Fruit fly (Drosophila melanogaster) whole organism, embryonic: ENCODE results near the gene CG42876.

Experiments used
- CG11247 ChIP-seq: fragments of 200-800 bp; sonication (Bioruptor generic); IDR thresholded peaks from 2 replicates; pipeline ENCODE4 v1.3.6; 2022; ENCODE audit warnings: missing biosample characterization, missing genetic modification characterization
- CG11560 ChIP-seq: fragments of 200-800 bp; sonication (Bioruptor generic); IDR thresholded peaks from 3 replicates; pipeline ENCODE4 v1.3.6; 2022; ENCODE audit warnings: missing biosample characterization, missing genetic modification characterization
- CkIIα-i1 ChIP-seq: fragments of 200-800 bp; sonication (Bioruptor generic); IDR thresholded peaks from 2 replicates; pipeline ENCODE4 v1.3.6; 2022; ENCODE audit warnings: missing biosample characterization, missing genetic modification characterization
- Dp ChIP-seq: fragments of 200-800 bp; sonication (Bioruptor generic); optimal IDR thresholded peaks from 2 replicates; lab custom pipeline; 2018; ENCODE audit warnings: missing biosample characterization, mild to moderate bottlenecking, missing genetic modification characterization, moderate library complexity
- Hr78 ChIP-seq, 2 experiments: fragments of 200-800 bp in 1 of 2; fragments of >200 bp in 1 of 2; sonication (Bioruptor generic) in 1 of 2; optimal IDR thresholded peaks; 2 replicates each; lab custom pipeline; 2017 to 2019; ENCODE audit warnings: missing biosample characterization in 2 of 2, missing genetic modification characterization in 2 of 2, mild to moderate bottlenecking in 1 of 2, moderate library complexity in 1 of 2
- MESR4 ChIP-seq: fragments of 200-800 bp; sonication (Bioruptor generic); optimal IDR thresholded peaks from 2 replicates; lab custom pipeline; 2018; ENCODE audit warnings: missing biosample characterization, mild to moderate bottlenecking, missing genetic modification characterization, moderate library complexity
- Usf ChIP-seq: fragments of 200-800 bp; sonication (Bioruptor generic); optimal IDR thresholded peaks from 2 replicates; lab custom pipeline; 2017; ENCODE audit warnings: missing genotype, missing biosample characterization, missing genetic modification characterization
- sr ChIP-seq: fragments of 200-800 bp; sonication (Bioruptor generic); IDR thresholded peaks from 3 replicates; pipeline ENCODE4 v1.3.6; 2022; ENCODE audit warnings: missing biosample characterization, missing genetic modification characterization
- unpg ChIP-seq: fragments of 200-800 bp; sonication (Bioruptor generic); optimal IDR thresholded peaks from 3 replicates; lab custom pipeline; 2018; ENCODE audit warnings: missing biosample characterization, mild to moderate bottlenecking, missing genetic modification characterization, moderate library complexity

- TF ChIP-seq unpg (GFP tag; lab: Kevin White, UChicago) (no peak), CG11247 (GFP tag; lab: Robert Waterston, UW) (no peak), CkIIα-i1 (GFP tag; lab: Robert Waterston, UW) (no peak), sr (no peak), Dp (GFP tag; lab: Kevin White, UChicago) (no peak), Hr78 (GFP tag; optimal IDR thresholded peaks at IDR 0.05; lab: Kevin White, UChicago) (no peak), Usf (no peak), CG11560 (tag; lab: Robert Waterston, UW) (no peak), MESR4 (GFP tag; lab: Kevin White, UChicago) (no peak)
Measured at dm6 chr2L:15812041-15812440, at the start of gene CG42876.
